Fruit fly (Drosophila melanogaster): ENCODE data around the gene beta-Spec.

Gene beta-Spec

dm6 chrX:17627090-17627992, 29.8 kb upstream of the beta-Spec start, which contains the start of gene stas (continued):
- TF ChIP-seq CG10543 (GFP tag; optimal IDR thresholded peaks at IDR 0.05) (peak; percentile 5), CG10654 (GFP tag; optimal IDR thresholded peaks at IDR 0.05) (no peak), unc-4 (GFP tag; IDR thresholded peaks at IDR 0.05; ENCODE audit: partially characterized antibody) (0 out of 2 replicates have a peak, but pooled peaks have one; percentile 18), ap (GFP tag; IDR thresholded peaks at IDR 0.05) (no peak), CG17359 (tag; optimal IDR thresholded peaks at IDR 0.05) (peak; percentile 8), CG18262 (tag; optimal IDR thresholded peaks at IDR 0.05) (peak; percentile 4), CG7839 (tag; optimal IDR thresholded peaks at IDR 0.05) (no peak), Stat92E (GFP tag; optimal IDR thresholded peaks at IDR 0.05) (peak in 1 of 3 experiments; percentile 14), CG7928 (GFP tag; optimal IDR thresholded peaks at IDR 0.05) (no peak), fd64A (GFP tag; optimal IDR thresholded peaks at IDR 0.05) (no peak), mirr (GFP tag; optimal IDR thresholded peaks at IDR 0.05) (no peak), CG13424 (tag; optimal IDR thresholded peaks at IDR 0.05) (peak; percentile 12), Hr51 (GFP tag; optimal IDR thresholded peaks at IDR 0.05) (peak in 1 of 2 experiments; percentile 4)

DNA sequence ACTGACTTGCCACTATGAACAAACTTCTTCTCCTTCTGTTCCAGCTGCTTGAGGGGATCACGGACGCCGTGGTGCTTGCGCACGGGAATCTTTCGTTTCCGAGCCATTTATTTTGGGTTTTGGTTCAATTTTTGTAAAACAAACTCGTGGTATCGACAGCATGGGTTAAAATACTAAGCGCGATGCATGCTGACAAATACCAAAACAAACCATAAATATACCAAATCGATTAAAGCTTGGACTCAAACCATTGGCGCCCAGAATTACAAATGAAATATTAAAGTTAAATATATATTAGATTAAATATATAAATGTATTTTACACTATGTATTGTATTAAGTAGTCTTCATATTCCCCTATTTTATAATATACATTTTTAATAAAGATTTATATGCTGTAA, 27.9 kb upstream of the beta-Spec start, which contains the start of gene CG8326:
Gene CG8326, minus strand, starts transcription at position 176 of the 400 bp plus-strand sequence.
- no peak for TF ChIP-seq crp (GFP tag; optimal IDR thresholded peaks at IDR 0.05)
- TF ChIP-seq CG7963 (GFP tag; IDR thresholded peaks at IDR 0.05; ENCODE audit: partially characterized antibody) = no peak
- TF ChIP-seq CG12744 (GFP tag; optimal IDR thresholded peaks at IDR 0.05) = no peak
- TF ChIP-seq sens-2 (GFP tag; IDR thresholded peaks at IDR 0.05) = no peak
- no peak for TF ChIP-seq CG1529 (GFP tag; optimal IDR thresholded peaks at IDR 0.05)
- TF ChIP-seq lbe (GFP tag; optimal IDR thresholded peaks at IDR 0.05) = no peak
- peak; percentile 15 for TF ChIP-seq CG10267 (tag; optimal IDR thresholded peaks at IDR 0.05)
- TF ChIP-seq p53 (GFP tag; optimal IDR thresholded peaks at IDR 0.05) = no peak
- TF ChIP-seq Sin3A (optimal IDR thresholded peaks at IDR 0.05) = no peak
- no peak for TF ChIP-seq disco-r (GFP tag; optimal IDR thresholded peaks at IDR 0.05)
- TF ChIP-seq Neu2 (GFP tag; optimal IDR thresholded peaks at IDR 0.05; ENCODE audit: borderline replicate concordance) = no peak
- no peak for TF ChIP-seq CG11398 (GFP tag; optimal IDR thresholded peaks at IDR 0.05)
- TF ChIP-seq Hsf (GFP tag; optimal IDR thresholded peaks at IDR 0.05) = no peak
- no peak for TF ChIP-seq ems (GFP tag; optimal IDR thresholded peaks at IDR 0.05)
- TF ChIP-seq CG11695 (GFP tag; IDR thresholded peaks at IDR 0.05) = no peak
- no peak for TF ChIP-seq slbo (GFP tag; IDR thresholded peaks at IDR 0.05)
- no peak for TF ChIP-seq sim (GFP tag; IDR thresholded peaks at IDR 0.05)
- TF ChIP-seq CG4617 (GFP tag; optimal IDR thresholded peaks at IDR 0.05; ENCODE audit: borderline replicate concordance) = peak; percentile 19
- no peak for TF ChIP-seq cwo (GFP tag; optimal IDR thresholded peaks at IDR 0.05)
- TF ChIP-seq pita (GFP tag; optimal IDR thresholded peaks at IDR 0.05) = peak; percentile 22
- no peak for TF ChIP-seq grn (GFP tag; optimal IDR thresholded peaks at IDR 0.05)
- no peak for TF ChIP-seq PHDP (tag; optimal IDR thresholded peaks at IDR 0.05)
- no peak for TF ChIP-seq CG33557 (GFP tag; optimal IDR thresholded peaks at IDR 0.05)
- TF ChIP-seq ro (GFP tag; IDR thresholded peaks at IDR 0.05) = no peak
- TF ChIP-seq gsb-n (tag; optimal IDR thresholded peaks at IDR 0.05) = no peak
- no peak for TF ChIP-seq CG17328 (GFP tag; IDR thresholded peaks at IDR 0.05)
- no peak for TF ChIP-seq Ada2b (GFP tag; IDR thresholded peaks at IDR 0.05)
- no peak for TF ChIP-seq CG12391 (tag; optimal IDR thresholded peaks at IDR 0.05)
- TF ChIP-seq Hmx (GFP tag; optimal IDR thresholded peaks at IDR 0.05) = no peak
- no peak for TF ChIP-seq HLH54F (GFP tag; optimal IDR thresholded peaks at IDR 0.05)
- TF ChIP-seq H15 (GFP tag; IDR thresholded peaks at IDR 0.05) = no peak
- peak; percentile 22; the same call in 1 of the 2 replicates for TF ChIP-seq onecut (GFP tag; IDR thresholded peaks at IDR 0.05)
- TF ChIP-seq dmrt99B (tag; optimal IDR thresholded peaks at IDR 0.05) = no peak
- TF ChIP-seq gfzf (GFP tag; optimal IDR thresholded peaks at IDR 0.05) = peak; percentile 62
- no peak for TF ChIP-seq ind (GFP tag; optimal IDR thresholded peaks at IDR 0.05)
